Fruit fly (Drosophila melanogaster) whole organism, prepupa: ENCODE measurements around the gene CG5116.

ENCODE experiments used
- Blimp-1 ChIP-seq: fragments of 200-800 bp; sonication (Bioruptor generic); optimal IDR thresholded peaks from 3 replicates; lab custom pipeline; 2017; ENCODE audit warnings: missing biosample characterization, missing genetic modification characterization, mild to moderate bottlenecking, moderate library complexity, missing genetic modification reagents
- CG10631 ChIP-seq: fragments of 200-800 bp; sonication (Bioruptor generic); optimal IDR thresholded peaks from 2 replicates; lab custom pipeline; 2016; ENCODE audit warnings: missing biosample characterization, missing genetic modification characterization
- CG11294 ChIP-seq: fragments of 200-800 bp; sonication (Bioruptor generic); IDR thresholded peaks from 2 replicates; pipeline ENCODE4 v1.3.6; 2022; ENCODE audit warnings: missing biosample characterization, missing genetic modification characterization
- CG11902 ChIP-seq: fragments of 200-800 bp; sonication (Bioruptor generic); optimal IDR thresholded peaks from 3 replicates; lab custom pipeline; 2016; ENCODE audit warnings: missing biosample characterization, missing genetic modification characterization
- CG15336 ChIP-seq: fragments of 200-800 bp; sonication (Bioruptor generic); IDR thresholded peaks from 2 replicates; pipeline ENCODE4 v1.3.6; 2022; ENCODE audit warnings: missing biosample characterization, missing genetic modification characterization
- CG1621 ChIP-seq: fragments of 200-800 bp; sonication (Bioruptor generic); optimal IDR thresholded peaks from 3 replicates; lab custom pipeline; 2018; ENCODE audit warnings: missing biosample characterization, mild to moderate bottlenecking, missing genetic modification characterization
- CG16779 ChIP-seq: fragments of 200-800 bp; sonication (Bioruptor generic); optimal IDR thresholded peaks from 3 replicates; lab custom pipeline; 2017; ENCODE audit warnings: missing biosample characterization, mild to moderate bottlenecking, missing genetic modification characterization
- CG3032 ChIP-seq: fragments of 200-800 bp; optimal IDR thresholded peaks from 2 replicates; lab custom pipeline; 2019; ENCODE audit warnings: missing biosample characterization, mild to moderate bottlenecking, missing genetic modification characterization, moderate library complexity
- CG31627 ChIP-seq: fragments of 200-800 bp; sonication (Bioruptor generic); optimal IDR thresholded peaks from 3 replicates; lab custom pipeline; 2016; ENCODE audit warnings: missing biosample characterization, missing genetic modification characterization
- CG32006 ChIP-seq: fragments of 200-800 bp; sonication (Bioruptor generic); optimal IDR thresholded peaks from 3 replicates; lab custom pipeline; 2017; ENCODE audit warnings: missing biosample characterization, mild to moderate bottlenecking, missing genetic modification characterization
- CG6276 ChIP-seq: fragments of 200-800 bp; sonication (Bioruptor generic); optimal IDR thresholded peaks from 2 replicates; lab custom pipeline; 2017; ENCODE audit warnings: missing biosample characterization, mild to moderate bottlenecking, missing genetic modification characterization
- CG6808 ChIP-seq: fragments of 200-800 bp; sonication (Bioruptor generic); optimal IDR thresholded peaks from 3 replicates; lab custom pipeline; 2017; ENCODE audit warnings: missing biosample characterization, missing genetic modification characterization, mild to moderate bottlenecking, moderate library complexity, missing genetic modification reagents
- CG6854 ChIP-seq: fragments of 200-800 bp; sonication (Bioruptor generic); optimal IDR thresholded peaks from 2 replicates; lab custom pipeline; 2017; ENCODE audit warnings: missing biosample characterization, mild to moderate bottlenecking, missing genetic modification characterization
- CG7368 ChIP-seq: fragments of 200-800 bp; sonication (Bioruptor generic); optimal IDR thresholded peaks from 3 replicates; lab custom pipeline; 2016; ENCODE audit warnings: missing biosample characterization, missing genetic modification characterization
- CG8319 ChIP-seq: fragments of 200-800 bp; sonication (Bioruptor generic); optimal IDR thresholded peaks from 3 replicates; lab custom pipeline; 2016; ENCODE audit warnings: missing biosample characterization, missing genetic modification characterization
- CG8632 ChIP-seq: fragments of 200-800 bp; sonication (Bioruptor generic); optimal IDR thresholded peaks from 3 replicates; lab custom pipeline; 2016; ENCODE audit warnings: missing biosample characterization, missing genetic modification characterization
- CG9139 ChIP-seq: fragments of 200-800 bp; sonication (Bioruptor generic); optimal IDR thresholded peaks from 3 replicates; lab custom pipeline; 2017; ENCODE audit warnings: missing biosample characterization, mild to moderate bottlenecking, missing genetic modification characterization
- Eip75B ChIP-seq: fragments of 200-800 bp; sonication (Bioruptor generic); optimal IDR thresholded peaks from 3 replicates; lab custom pipeline; 2016; ENCODE audit warnings: missing biosample characterization, missing genetic modification characterization
- Eip78C ChIP-seq: fragments of 200-800 bp; sonication (Bioruptor generic); peaks from one replicate; lab custom pipeline; 2016; ENCODE audit warnings: missing biosample characterization, missing genetic modification characterization
- Eip93F ChIP-seq: fragments of 200-800 bp; sonication (Bioruptor generic); optimal IDR thresholded peaks from 2 replicates; lab custom pipeline; 2016; ENCODE audit warnings: missing biosample characterization, mild to moderate bottlenecking, missing genetic modification characterization
- Gug ChIP-seq: fragments of 200-800 bp; sonication (Bioruptor generic); IDR thresholded peaks from 2 replicates; pipeline ENCODE4 v1.3.6; 2022; ENCODE audit warnings: missing biosample characterization, missing genetic modification characterization
- Hr38 ChIP-seq: sonication (Bioruptor generic); optimal IDR thresholded peaks from 2 replicates; lab custom pipeline; 2016; ENCODE audit warnings: missing biosample characterization, missing genetic modification characterization
- Hr4 ChIP-seq: fragments of 200-800 bp; sonication (Bioruptor generic); optimal IDR thresholded peaks from 3 replicates; lab custom pipeline; 2016; ENCODE audit warnings: missing biosample characterization, missing genetic modification characterization
- Lpt ChIP-seq: fragments of 200-800 bp; sonication (Bioruptor generic); optimal IDR thresholded peaks from 3 replicates; lab custom pipeline; 2016; ENCODE audit warnings: missing biosample characterization, missing genetic modification characterization
- OdsH ChIP-seq: fragments of 200-800 bp; sonication (Bioruptor generic); optimal IDR thresholded peaks from 3 replicates; lab custom pipeline; 2016; ENCODE audit warnings: missing biosample characterization, missing genetic modification characterization
- Smox ChIP-seq: fragments of 200-800 bp; sonication (Bioruptor generic); optimal IDR thresholded peaks from 3 replicates; lab custom pipeline; 2016; ENCODE audit warnings: missing biosample characterization, missing genetic modification characterization
- Sox102F ChIP-seq: fragments of 200-800 bp; sonication (Bioruptor generic); optimal IDR thresholded peaks from 2 replicates; lab custom pipeline; 2016; ENCODE audit warnings: missing biosample characterization, mild to moderate bottlenecking, missing genetic modification characterization
- Sox14 ChIP-seq: fragments of 200-800 bp; sonication (Bioruptor generic); optimal IDR thresholded peaks from 3 replicates; lab custom pipeline; 2016; ENCODE audit warnings: missing biosample characterization, missing genetic modification characterization
- Sox15 ChIP-seq: fragments of 200-800 bp; sonication (Bioruptor generic); optimal IDR thresholded peaks from 3 replicates; lab custom pipeline; 2016; ENCODE audit warnings: missing biosample characterization, missing genetic modification characterization
- achi ChIP-seq: fragments of 200-800 bp; sonication (Bioruptor generic); optimal IDR thresholded peaks from 3 replicates; lab custom pipeline; 2016; ENCODE audit warnings: missing biosample characterization, missing genetic modification characterization
- dac ChIP-seq: fragments of 200-800 bp; sonication (Bioruptor generic); optimal IDR thresholded peaks from 2 replicates; lab custom pipeline; 2017; ENCODE audit warnings: missing biosample characterization, mild to moderate bottlenecking, missing genetic modification characterization
- eg ChIP-seq: fragments of 200-800 bp; sonication (Bioruptor generic); IDR thresholded peaks from 3 replicates; pipeline ENCODE4 v1.3.6; 2022; ENCODE audit warnings: missing biosample characterization, missing genetic modification characterization
- esn ChIP-seq: fragments of 200-800 bp; sonication (Bioruptor generic); optimal IDR thresholded peaks from 2 replicates; lab custom pipeline; 2016; ENCODE audit warnings: missing biosample characterization, mild to moderate bottlenecking, missing genetic modification characterization, moderate library complexity
- fd85E ChIP-seq: fragments of 200-800 bp; sonication (Bioruptor generic); optimal IDR thresholded peaks from 3 replicates; lab custom pipeline; 2016; ENCODE audit warnings: missing biosample characterization, missing genetic modification characterization
- fkh ChIP-seq: fragments of 200-800 bp; sonication (Bioruptor generic); optimal IDR thresholded peaks from 3 replicates; lab custom pipeline; 2017; ENCODE audit warnings: missing biosample characterization, mild to moderate bottlenecking, missing genetic modification characterization, moderate library complexity
- lz ChIP-seq: fragments of 200-800 bp; sonication (Bioruptor generic); optimal IDR thresholded peaks from 3 replicates; lab custom pipeline; 2016; ENCODE audit warnings: missing biosample characterization, missing genetic modification characterization
- net ChIP-seq: fragments of 200-800 bp; sonication (Bioruptor generic); optimal IDR thresholded peaks from 3 replicates; lab custom pipeline; 2016; ENCODE audit warnings: missing biosample characterization, missing genetic modification characterization
- pdm3 ChIP-seq: fragments of 200-800 bp; sonication (Bioruptor generic); optimal IDR thresholded peaks from 3 replicates; lab custom pipeline; 2016; ENCODE audit warnings: missing biosample characterization, missing genetic modification characterization
- salr ChIP-seq, 2 experiments: fragments of 200-800 bp; sonication (Bioruptor generic); optimal IDR thresholded peaks; 3 replicates each; lab custom pipeline; 2016 to 2018; ENCODE audit warnings: missing biosample characterization in 2 of 2, missing genetic modification characterization in 2 of 2, mild to moderate bottlenecking in 1 of 2
- spab ChIP-seq: fragments of 200-800 bp; sonication (Bioruptor generic); optimal IDR thresholded peaks from 2 replicates; lab custom pipeline; 2017; ENCODE audit warnings: missing biosample characterization, mild to moderate bottlenecking, missing genetic modification characterization, missing genetic modification reagents
- ss ChIP-seq, 2 experiments: fragments of 200-800 bp; sonication (Bioruptor generic); optimal IDR thresholded peaks; 2 replicates in 1 of 2; 3 replicates in 1 of 2; lab custom pipeline; 2017 to 2018; ENCODE audit warnings: mild to moderate bottlenecking in 2 of 2, missing biosample characterization in 2 of 2, missing genetic modification characterization in 2 of 2, moderate library complexity in 1 of 2
- svp ChIP-seq: fragments of 200-800 bp; sonication (Bioruptor generic); peaks from one replicate; lab custom pipeline; 2016; ENCODE audit warnings: missing biosample characterization, missing genetic modification characterization
- topi ChIP-seq: fragments of 200-800 bp; sonication (Bioruptor generic); optimal IDR thresholded peaks from 3 replicates; lab custom pipeline; 2016; ENCODE audit warnings: missing biosample characterization, missing genetic modification characterization
- vri ChIP-seq: fragments of 200-800 bp; sonication (Bioruptor generic); optimal IDR thresholded peaks from 3 replicates; lab custom pipeline; 2016; ENCODE audit warnings: missing biosample characterization, mild to moderate bottlenecking, missing genetic modification characterization

Gene CG5116

dm6 chr3R:25451832-25452231 is 31.1 kb upstream of the CG5116 start (continued):
- TF ChIP-seq Hr4 (GFP tag; lab: Kevin White, UChicago) (peak; percentile 54), fd85E (GFP tag; lab: Kevin White, UChicago) (no peak), salr (GFP tag; optimal IDR thresholded peaks at IDR 0.05; lab: Kevin White, UChicago) (peak in 1 of 2 experiments; percentile 5), CG32006 (GFP tag; lab: Kevin White, UChicago) (peak; percentile 66), Eip75B (peak; percentile 32), ss (GFP tag; optimal IDR thresholded peaks at IDR 0.05; lab: Kevin White, UChicago) (peak in 1 of 2 experiments; percentile 19), CG3032 (peak; percentile 37)

DNA sequence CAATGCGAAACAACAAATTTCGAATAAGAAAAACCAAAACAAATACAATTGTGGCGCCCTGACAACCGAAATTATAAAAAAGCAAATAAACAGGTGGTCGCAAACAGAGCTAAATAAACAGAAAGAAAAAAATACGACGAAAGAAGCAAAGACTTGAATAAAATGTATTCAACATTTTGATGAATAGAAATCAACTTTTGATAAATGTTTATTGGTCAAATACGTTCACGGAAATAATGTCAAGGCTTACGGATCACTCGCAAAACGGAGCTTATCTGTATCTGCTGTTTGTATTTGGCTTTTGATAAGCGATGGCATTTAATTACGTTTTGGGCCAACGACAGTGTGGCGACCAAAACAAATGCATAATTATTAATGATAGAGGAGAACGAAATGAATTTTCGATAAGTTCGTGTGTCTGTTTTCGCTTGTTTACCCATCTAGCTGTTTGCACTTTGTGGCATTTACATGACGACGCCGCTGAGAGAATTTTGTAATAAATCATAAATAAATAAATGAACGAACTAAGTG is 29.7 kb upstream of the CG5116 start:
- TF ChIP-seq Sox102F (GFP tag; lab: Kevin White, UChicago) (peak; percentile 14), Eip78C (GFP tag; lab: Kevin White, UChicago) (peak; percentile 41), svp (GFP tag; lab: Kevin White, UChicago) (peak; percentile 65), fd85E (GFP tag; lab: Kevin White, UChicago) (no peak), CG9139 (GFP tag; lab: Kevin White, UChicago) (no peak), vri (GFP tag; lab: Kevin White, UChicago) (peak; percentile 54), CG6808 (GFP tag; lab: Kevin White, UChicago) (no peak), fkh (peak; percentile 98), esn (GFP tag; lab: Kevin White, UChicago) (peak; percentile 20), CG11902 (no peak)

DNA sequence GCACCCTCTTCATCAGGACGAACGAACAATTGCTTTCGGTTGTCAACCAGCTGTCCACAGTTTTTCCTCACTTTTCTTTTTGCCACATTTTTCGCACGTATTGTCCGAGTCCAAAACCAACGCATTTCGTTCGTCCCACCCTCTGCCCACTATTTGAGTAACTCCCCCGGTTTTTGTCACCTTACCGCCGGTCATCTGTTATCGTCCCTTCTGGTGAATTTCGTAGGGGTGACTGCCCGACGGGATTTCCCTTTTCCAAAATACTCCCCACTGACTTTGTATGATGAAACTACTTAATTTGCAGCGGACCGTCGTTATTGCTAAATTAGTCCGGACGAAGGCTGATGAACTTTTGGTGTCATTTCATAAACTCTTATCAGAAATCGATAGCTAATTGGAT is 25.8 kb upstream of the CG5116 start:
- no peak for TF ChIP-seq CG7368 (GFP tag; lab: Kevin White, UChicago)
- TF ChIP-seq Eip93F (GFP tag; lab: Kevin White, UChicago): no peak
- no peak for TF ChIP-seq ss (GFP tag; optimal IDR thresholded peaks at IDR 0.05; lab: Kevin White, UChicago)
- no peak for TF ChIP-seq Smox
- no peak for TF ChIP-seq salr (GFP tag; optimal IDR thresholded peaks at IDR 0.05; lab: Kevin White, UChicago)
- TF ChIP-seq CG1621 (tag; lab: Kevin White, UChicago): no peak
- TF ChIP-seq, all 60 proteins: peak for 0

DNA sequence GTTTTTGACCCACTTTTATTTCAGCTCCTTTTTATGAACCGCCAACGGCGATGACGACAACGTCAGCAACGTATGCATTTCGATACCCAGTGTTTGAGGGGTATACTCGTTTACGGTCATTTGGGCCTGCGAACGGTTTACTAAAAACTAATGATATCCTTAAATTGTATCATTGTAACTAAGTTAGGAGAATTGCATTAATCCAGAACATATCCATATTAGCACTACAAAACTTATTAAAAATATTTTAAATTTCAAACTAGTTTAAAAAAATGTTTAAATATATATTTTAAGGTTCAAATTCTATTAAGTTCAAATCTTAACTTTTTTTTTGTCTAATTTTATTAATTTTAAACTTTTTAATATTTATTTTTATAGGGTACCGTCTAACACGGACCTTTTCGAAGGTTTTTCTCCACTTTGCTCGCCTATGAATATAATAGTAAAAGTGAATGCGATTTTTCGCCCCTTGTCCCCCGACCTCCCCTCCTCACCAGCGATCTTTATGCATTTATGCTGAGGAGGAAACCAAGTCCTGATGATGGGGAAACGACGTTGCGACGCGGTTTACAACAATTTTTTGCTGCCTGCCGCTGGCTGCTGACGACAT is 23.6 kb upstream of the CG5116 start:
- TF ChIP-seq CG8319 (GFP tag; lab: Kevin White, UChicago): peak; percentile 5
- peak; percentile 13 for TF ChIP-seq spab (GFP tag; lab: Kevin White, UChicago)
- TF ChIP-seq CG11294 (GFP tag; lab: Robert Waterston, UW): no peak
- TF ChIP-seq CG15336: peak; percentile 50; the same call in 1 of the 2 replicates
- TF ChIP-seq Eip93F (GFP tag; lab: Kevin White, UChicago): no peak
- TF ChIP-seq Hr38 (GFP tag; lab: Kevin White, UChicago): no peak
- TF ChIP-seq CG8632 (GFP tag; lab: Kevin White, UChicago): peak; percentile 45
- peak; percentile 37 for TF ChIP-seq pdm3 (GFP tag; lab: Kevin White, UChicago)
- TF ChIP-seq CG16779 (tag; lab: Kevin White, UChicago): no peak
- TF ChIP-seq OdsH: peak; percentile 53
- peak; percentile 53 for TF ChIP-seq CG10631 (GFP tag; lab: Kevin White, UChicago)
- peak; percentile 53 for TF ChIP-seq topi (GFP tag; lab: Kevin White, UChicago)
- TF ChIP-seq Gug: no peak
- no peak for TF ChIP-seq CG6808 (GFP tag; lab: Kevin White, UChicago)
- no peak for TF ChIP-seq lz (GFP tag; lab: Kevin White, UChicago)
- peak; percentile 42 for TF ChIP-seq CG3032
- no peak for TF ChIP-seq Blimp-1 (GFP tag; lab: Kevin White, UChicago)
- no peak for TF ChIP-seq CG31627
- TF ChIP-seq Sox14 (GFP tag; lab: Kevin White, UChicago): peak; percentile 5
- TF ChIP-seq salr (GFP tag; optimal IDR thresholded peaks at IDR 0.05; lab: Kevin White, UChicago): peak in 1 of 2 experiments; percentile 60
- no peak for TF ChIP-seq CG6854
- no peak for TF ChIP-seq dac (GFP tag; lab: Kevin White, UChicago)
- TF ChIP-seq Smox: peak; percentile 33
- no peak for TF ChIP-seq fkh
- TF ChIP-seq Lpt: peak; percentile 11
- TF ChIP-seq net (GFP tag; lab: Kevin White, UChicago): peak; percentile 19
- peak; percentile 48 for TF ChIP-seq achi (GFP tag; lab: Kevin White, UChicago)
- peak; percentile 69 for TF ChIP-seq CG6276 (GFP tag; lab: Kevin White, UChicago)
- peak; percentile 46 for TF ChIP-seq Hr4 (GFP tag; lab: Kevin White, UChicago)
- no peak for TF ChIP-seq Eip75B
- TF ChIP-seq Sox15 (GFP tag; lab: Kevin White, UChicago): peak; percentile 27
- TF ChIP-seq eg (GFP tag; lab: Robert Waterston, UW): no peak
